Fruit fly (Drosophila melanogaster): ENCODE measurements around the gene Sgsf.

Sgsf gene

DNA sequence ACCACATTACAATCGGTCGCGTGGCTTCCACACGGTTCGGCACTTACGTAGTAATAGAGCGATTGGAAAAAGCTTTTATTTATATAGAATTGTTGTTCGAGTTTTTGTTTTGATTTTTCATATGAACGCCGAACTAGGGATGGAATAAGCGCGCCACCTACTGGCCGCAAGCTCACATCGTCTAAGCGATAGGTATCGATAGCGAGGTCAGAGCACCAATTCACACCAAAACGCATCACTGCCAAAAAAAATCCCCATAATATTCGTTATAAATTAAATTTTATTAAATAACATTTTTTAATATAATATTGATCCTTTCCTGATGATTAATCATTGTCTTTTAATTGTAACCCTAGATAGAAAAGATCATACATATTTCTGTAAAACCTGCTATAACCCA lies 9.0 kb downstream of the Sgsf start, which contains the start of gene CG10038:
Gene CG10038 (minus strand): TSS at position 148 of the 400 bp plus-strand sequence.
- no peak for TF ChIP-seq CG17801 (GFP tag; optimal IDR thresholded peaks at IDR 0.05; ENCODE audit: partially characterized antibody)

DNA sequence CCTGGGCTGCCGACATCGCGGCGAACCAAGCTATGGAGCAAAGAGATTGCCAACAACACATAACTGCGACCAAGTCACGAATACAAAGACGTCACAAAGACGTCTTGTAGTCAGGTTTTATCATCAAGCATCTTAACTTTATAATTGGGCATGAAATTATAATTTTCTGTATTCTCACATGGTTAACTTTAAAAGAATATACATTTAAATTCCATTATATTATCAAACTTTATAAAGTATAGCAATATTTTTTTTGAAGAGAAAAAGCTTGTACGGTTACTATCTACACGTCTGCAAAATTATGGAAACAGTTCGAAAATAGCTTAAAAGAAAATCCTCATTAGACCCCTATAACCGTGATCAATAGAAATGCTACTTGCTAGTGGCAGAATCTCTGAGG lies 10.5 kb downstream of the Sgsf start, which contains the start of gene CG10041:
Gene CG10041 (minus strand): TSS at position 101 of the 400 bp plus-strand sequence.
- no peak for TF ChIP-seq CG17801 (GFP tag; optimal IDR thresholded peaks at IDR 0.05; ENCODE audit: partially characterized antibody)

DNA sequence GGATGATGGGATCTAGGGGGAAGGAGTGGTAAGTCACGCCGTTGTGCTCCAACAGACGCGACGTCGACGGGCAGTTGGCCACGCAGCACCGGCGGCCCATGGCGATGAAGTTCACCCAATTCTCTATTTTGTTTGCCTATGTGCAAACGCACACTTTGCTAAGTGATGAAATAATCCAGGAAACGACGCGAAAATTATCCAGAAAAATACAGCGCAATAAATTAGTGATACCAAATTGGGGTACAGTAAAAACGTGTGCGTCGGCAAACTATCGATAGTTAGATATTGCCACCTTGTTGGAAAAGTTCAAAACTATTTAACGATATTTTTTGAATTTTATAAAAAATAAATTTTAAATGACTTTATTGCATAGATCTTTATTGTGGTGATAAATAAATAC lies 14.6 kb downstream of the Sgsf start, which contains the start of gene MBD-R2:
Gene MBD-R2 (minus strand): TSS at position 222 of the 400 bp plus-strand sequence.
- TF ChIP-seq CG17801 (GFP tag; optimal IDR thresholded peaks at IDR 0.05; ENCODE audit: partially characterized antibody), result no peak

- no peak for TF ChIP-seq CG17801 (GFP tag; optimal IDR thresholded peaks at IDR 0.05; ENCODE audit: partially characterized antibody)
These were observed 18.4 kb downstream of the Sgsf start, which contains the start of gene CG4115 for dm6 chr3R:12359837-12360236. CG4115 (plus strand) TSS chr3R:12360008.

- TF ChIP-seq CG17801 (GFP tag; optimal IDR thresholded peaks at IDR 0.05; ENCODE audit: partially characterized antibody), result no peak
These were observed 20.6 kb downstream of the Sgsf start for dm6 chr3R:12361962-12362497.

DNA sequence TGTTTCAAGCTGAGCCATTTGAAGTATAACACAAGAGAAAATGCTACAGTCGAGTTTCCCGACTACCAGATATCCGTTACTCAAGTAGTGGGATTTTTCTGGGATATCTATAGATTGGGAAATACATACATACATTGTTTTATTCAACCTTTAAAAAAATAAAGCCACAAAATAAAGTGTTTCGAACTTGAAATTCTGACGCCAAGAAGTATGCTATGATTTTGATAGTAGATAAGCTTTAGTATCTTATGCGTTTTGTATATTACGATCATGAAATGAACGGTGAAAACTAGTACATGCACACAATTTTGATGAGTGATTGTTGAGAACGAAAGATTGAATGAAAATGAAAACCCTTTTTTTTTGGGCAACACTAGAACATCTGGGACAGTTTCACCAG lies 22.1 kb downstream of the Sgsf start:
- no peak for TF ChIP-seq CG17801 (GFP tag; optimal IDR thresholded peaks at IDR 0.05; ENCODE audit: partially characterized antibody)

DNA sequence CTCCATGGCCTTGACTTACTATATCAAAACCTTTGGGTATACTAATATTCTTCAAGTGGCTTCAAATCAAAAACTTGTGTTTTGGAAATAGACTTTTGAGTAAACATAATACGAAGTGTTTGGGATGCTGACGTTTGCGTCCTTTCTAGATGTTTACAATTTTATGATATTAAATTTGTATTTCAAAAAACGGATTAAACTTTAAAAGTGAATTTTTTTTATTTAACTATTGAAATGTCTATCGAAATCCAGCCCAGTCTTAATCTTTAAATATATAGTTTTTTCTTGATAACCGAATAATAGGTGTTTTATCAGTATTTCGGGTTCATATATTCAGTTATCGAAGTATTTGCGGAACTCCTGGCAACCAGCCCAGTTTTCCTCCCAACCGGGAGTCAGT lies 23.1 kb downstream of the Sgsf start, which contains the start of gene Tim17a1:
Gene Tim17a1 (minus strand): TSS at position 101 of the 400 bp plus-strand sequence.
- no peak for TF ChIP-seq CG17801 (GFP tag; optimal IDR thresholded peaks at IDR 0.05; ENCODE audit: partially characterized antibody)

- TF ChIP-seq CG17801 (GFP tag; optimal IDR thresholded peaks at IDR 0.05; ENCODE audit: partially characterized antibody), result no peak
These were observed 23.9 kb downstream of the Sgsf start, which contains the start of gene GstD10 for dm6 chr3R:12365264-12365840. GstD10 (minus strand) TSS chr3R:12365735.

- TF ChIP-seq CG17801 (GFP tag; optimal IDR thresholded peaks at IDR 0.05; ENCODE audit: partially characterized antibody), result no peak
These were observed 24.4 kb downstream of the Sgsf start for dm6 chr3R:12365887-12366286.

DNA sequence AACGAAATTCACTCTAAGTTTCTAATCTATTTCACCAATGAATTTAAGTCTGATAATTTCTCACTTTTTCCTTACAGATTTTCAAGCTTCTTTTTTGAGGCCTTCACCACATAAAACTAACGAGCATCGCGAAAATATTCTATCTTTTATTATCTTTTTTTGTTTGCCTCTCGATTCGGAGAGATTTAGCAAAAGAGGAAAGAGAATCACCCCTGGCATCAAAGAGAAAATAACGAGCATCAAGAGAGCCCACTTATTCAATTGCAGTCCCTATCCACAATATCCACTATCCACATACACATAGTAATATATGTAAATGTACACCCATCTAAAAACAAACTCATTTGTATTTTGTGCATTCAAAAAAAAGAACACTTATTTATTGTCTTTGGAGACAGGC lies 26.0 kb downstream of the Sgsf start, which contains the start of gene GstD9:
Gene GstD9 (minus strand): TSS at position 101 of the 400 bp plus-strand sequence.
- TF ChIP-seq CG17801 (GFP tag; optimal IDR thresholded peaks at IDR 0.05; ENCODE audit: partially characterized antibody), result no peak

dm6 chr3R:12369135-12369792 lies 27.8 kb downstream of the Sgsf start, which contains the start of gene GstD1:
GstD1 (minus strand) TSS chr3R:12369268.
- TF ChIP-seq CG17801 (GFP tag; optimal IDR thresholded peaks at IDR 0.05; ENCODE audit: partially characterized antibody), result peak; percentile 74

DNA sequence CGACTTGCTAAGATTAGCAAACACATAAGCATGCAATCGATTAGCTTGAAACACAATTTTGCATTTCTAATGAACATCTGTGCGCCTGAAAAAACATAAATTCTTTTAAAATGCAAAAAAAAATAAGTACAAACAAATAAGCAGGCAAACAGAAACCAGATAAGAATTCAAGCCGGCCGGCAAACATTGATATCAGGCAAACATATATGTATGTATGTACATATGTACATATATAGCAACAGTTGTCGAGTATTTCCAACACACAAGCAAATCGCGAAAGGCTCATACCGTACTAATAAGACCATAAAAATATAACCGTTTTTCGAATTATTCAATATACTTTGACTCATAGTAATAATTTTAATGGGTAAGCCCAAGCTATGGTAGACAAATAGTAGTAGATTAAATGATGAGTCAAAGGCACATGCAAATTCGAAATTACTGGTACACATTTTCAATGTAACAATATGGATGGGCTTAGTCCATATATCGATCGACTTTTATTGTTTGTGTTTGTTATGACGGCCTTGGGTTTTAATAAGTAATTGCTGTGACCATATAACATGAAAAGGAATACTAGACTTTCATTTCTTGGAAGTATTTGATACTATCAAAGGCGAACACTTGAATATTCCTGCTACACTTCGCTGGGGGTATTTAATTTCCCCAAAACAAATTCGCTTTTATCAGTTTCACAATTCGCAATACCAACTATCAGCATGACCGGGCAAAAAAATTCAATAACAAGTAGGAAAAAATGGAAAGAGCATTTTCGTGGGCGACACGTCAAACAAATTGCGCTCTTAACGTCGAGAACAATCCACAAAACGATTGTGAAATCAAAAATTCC lies 28.5 kb downstream of the Sgsf start:
- no peak for TF ChIP-seq CG17801 (GFP tag; optimal IDR thresholded peaks at IDR 0.05; ENCODE audit: partially characterized antibody)

- TF ChIP-seq CG17801 (GFP tag; optimal IDR thresholded peaks at IDR 0.05; ENCODE audit: partially characterized antibody), result no peak
These were observed 29.1 kb downstream of the Sgsf start for dm6 chr3R:12370643-12370995.

DNA sequence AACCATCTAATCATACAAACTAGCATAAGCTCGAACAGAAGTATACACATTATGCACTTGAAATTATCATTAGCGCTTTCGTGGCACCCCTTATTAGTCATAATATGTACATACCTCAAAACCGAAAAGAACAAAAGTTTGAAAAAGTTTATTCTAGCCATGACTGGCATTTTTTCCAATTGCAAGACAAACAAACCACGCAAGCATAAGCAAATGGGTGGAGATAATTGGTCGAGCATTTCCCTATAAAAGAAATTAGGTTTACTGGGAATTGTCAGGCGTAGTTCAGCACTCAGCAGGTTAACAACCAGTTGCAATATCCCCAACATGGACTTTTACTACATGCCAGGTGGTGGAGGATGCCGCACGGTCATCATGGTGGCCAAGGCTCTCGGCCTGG lies 30.2 kb downstream of the Sgsf start, which contains the start of gene GstD2:
Gene GstD2 (plus strand): TSS at position 301 of the 400 bp plus-strand sequence.
- peak; percentile 10 for TF ChIP-seq CG17801 (GFP tag; optimal IDR thresholded peaks at IDR 0.05; ENCODE audit: partially characterized antibody)

dm6 chr3R:12372800-12373199 lies 31.3 kb downstream of the Sgsf start, which contains the start of gene GstD3:
GstD3 (plus strand) TSS chr3R:12373068.
- TF ChIP-seq CG17801 (GFP tag; optimal IDR thresholded peaks at IDR 0.05; ENCODE audit: partially characterized antibody), result no peak
